Worm (Caenorhabditis elegans) whole organism, L3 larva: Measurements from ENCODE around the gene F47B7.4.
A peak's percentile ranks its signal among the peaks of the same experiment; 100 is the strongest.

Experiments
- ZK546.5 ChIP-seq: sonication (generic microtip); optimal IDR thresholded peaks from 2 replicates; lab custom pipeline; 2017; ENCODE audit warnings: missing biosample characterization, missing genetic modification characterization
- aly-2 ChIP-seq: fragments of 150-350 bp; optimal IDR thresholded peaks from 2 replicates; lab custom pipeline; 2014; ENCODE audit warnings: missing biosample characterization, missing genetic modification characterization
- ama-1 ChIP-seq: fragments of 150-350 bp; optimal IDR thresholded peaks from 2 replicates; lab custom pipeline; 2018
- ceh-16 ChIP-seq: sonication (generic microtip); optimal IDR thresholded peaks from 2 replicates; lab custom pipeline; 2017; ENCODE audit warnings: missing biosample characterization, missing genetic modification characterization
- ceh-28 ChIP-seq: fragments of 150-350 bp; optimal IDR thresholded peaks from 2 replicates; lab custom pipeline; 2014; ENCODE audit warnings: missing biosample characterization, missing genetic modification reagents, missing genetic modification characterization
- ceh-82 ChIP-seq: fragments of 150-350 bp; optimal IDR thresholded peaks from 2 replicates; lab custom pipeline; 2014; ENCODE audit warnings: missing biosample characterization, missing genetic modification characterization
- ceh-9 ChIP-seq: sonication (generic microtip); optimal IDR thresholded peaks from 2 replicates; lab custom pipeline; 2018; ENCODE audit warnings: missing biosample characterization, missing genetic modification characterization
- daf-12 ChIP-seq: fragments of 150-350 bp; optimal IDR thresholded peaks from 2 replicates; lab custom pipeline; 2014; ENCODE audit warnings: missing biosample characterization, missing genetic modification reagents, missing genetic modification characterization
- egl-27 ChIP-seq: sonication (generic microtip); optimal IDR thresholded peaks from 4 replicates; lab custom pipeline; 2017; ENCODE audit warnings: missing biosample characterization, missing genetic modification reagents, missing genetic modification characterization
- egl-5 ChIP-seq: fragments of 150-350 bp; optimal IDR thresholded peaks from 2 replicates; lab custom pipeline; 2017; ENCODE audit warnings: missing biosample characterization, missing genetic modification reagents, missing genetic modification characterization, inconsistent platforms
- elt-1 ChIP-seq: fragments of 150-350 bp; optimal IDR thresholded peaks from 2 replicates; lab custom pipeline; 2014; ENCODE audit warnings: missing biosample characterization, missing genetic modification characterization
- elt-2 ChIP-seq: sonication (generic microtip); optimal IDR thresholded peaks from 2 replicates; lab custom pipeline; 2016; ENCODE audit warnings: missing genetic modification reagents, mild to moderate bottlenecking, missing genetic modification characterization, missing compliant biosample characterization
- fkh-10 ChIP-seq: sonication (generic microtip); optimal IDR thresholded peaks from 2 replicates; lab custom pipeline; 2017; ENCODE audit warnings: missing biosample characterization, missing genetic modification reagents, missing genetic modification characterization
- fkh-2 ChIP-seq: fragments of 150-350 bp; optimal IDR thresholded peaks from 2 replicates; lab custom pipeline; 2014; ENCODE audit warnings: missing biosample characterization, missing genetic modification reagents, missing genetic modification characterization
- fos-1 ChIP-seq: fragments of 150-350 bp; optimal IDR thresholded peaks from 2 replicates; lab custom pipeline; 2014; ENCODE audit warnings: missing biosample characterization, missing genetic modification characterization
- hmg-11 ChIP-seq: sonication (generic microtip); optimal IDR thresholded peaks from 2 replicates; lab custom pipeline; 2016; ENCODE audit warnings: missing genetic modification characterization, missing compliant biosample characterization
- jun-1 ChIP-seq: fragments of 150-350 bp; optimal IDR thresholded peaks from 2 replicates; lab custom pipeline; 2014; ENCODE audit warnings: missing biosample characterization, missing genetic modification reagents, missing genetic modification characterization
- lin-15B ChIP-seq: fragments of 150-350 bp; optimal IDR thresholded peaks from 2 replicates; lab custom pipeline; 2014; ENCODE audit warnings: missing biosample characterization, missing genetic modification characterization
- lin-39 ChIP-seq: fragments of 150-350 bp; optimal IDR thresholded peaks from 2 replicates; lab custom pipeline; 2018; ENCODE audit warnings: missing biosample characterization, missing genetic modification reagents, missing genetic modification characterization
- lsy-12 ChIP-seq: sonication (generic microtip); optimal IDR thresholded peaks from 2 replicates; lab custom pipeline; 2016; ENCODE audit warnings: mild to moderate bottlenecking, missing genetic modification characterization, missing compliant biosample characterization
- mdl-1 ChIP-seq: fragments of 150-350 bp; optimal IDR thresholded peaks from 2 replicates; lab custom pipeline; 2014; ENCODE audit warnings: missing biosample characterization, missing genetic modification characterization
- mml-1 ChIP-seq: fragments of 150-350 bp; sonication (generic microtip); optimal IDR thresholded peaks from 3 replicates; lab custom pipeline; 2014; ENCODE audit warnings: missing biosample characterization, missing genetic modification characterization
- nfya-1 ChIP-seq: sonication (generic microtip); optimal IDR thresholded peaks from 2 replicates; lab custom pipeline; 2017; ENCODE audit warnings: missing genetic modification characterization, mild to moderate bottlenecking, missing compliant biosample characterization, antibody characterized with exemption, moderate library complexity; ENCODE audit not compliant: insufficient read depth
- nhr-12 ChIP-seq: fragments of 150-350 bp; optimal IDR thresholded peaks from 2 replicates; lab custom pipeline; 2014; ENCODE audit warnings: missing biosample characterization, missing genetic modification characterization
- nhr-23 ChIP-seq: fragments of 150-350 bp; optimal IDR thresholded peaks from 2 replicates; lab custom pipeline; 2014; ENCODE audit warnings: missing biosample characterization, missing genetic modification reagents, missing genetic modification characterization
- nhr-237 ChIP-seq: fragments of 150-350 bp; optimal IDR thresholded peaks from 2 replicates; lab custom pipeline; 2014; ENCODE audit warnings: missing biosample characterization, missing genetic modification characterization
- nhr-25 ChIP-seq: sonication (generic microtip); optimal IDR thresholded peaks from 2 replicates; lab custom pipeline; 2017; ENCODE audit warnings: missing biosample characterization, missing genetic modification characterization
- nhr-28 ChIP-seq: fragments of 150-350 bp; optimal IDR thresholded peaks from 2 replicates; lab custom pipeline; 2014; ENCODE audit warnings: missing biosample characterization, missing genetic modification characterization
- nhr-43 ChIP-seq: sonication (generic microtip); optimal IDR thresholded peaks from 2 replicates; lab custom pipeline; 2016; ENCODE audit warnings: mild to moderate bottlenecking, missing genetic modification characterization, missing compliant biosample characterization; ENCODE audit not compliant: poor library complexity, severe bottlenecking
- nhr-67 ChIP-seq: fragments of 150-350 bp; optimal IDR thresholded peaks from 2 replicates; lab custom pipeline; 2014; ENCODE audit warnings: missing biosample characterization, missing genetic modification characterization
- nhr-76 ChIP-seq: fragments of 150-350 bp; sonication (generic microtip); optimal IDR thresholded peaks from 5 replicates; lab custom pipeline; 2014; ENCODE audit warnings: missing biosample characterization, missing genetic modification characterization
- nhr-77 ChIP-seq: fragments of 150-350 bp; optimal IDR thresholded peaks from 2 replicates; lab custom pipeline; 2014; ENCODE audit warnings: missing biosample characterization, missing genetic modification characterization
- pha-4 ChIP-seq: fragments of 150-350 bp; optimal IDR thresholded peaks from 2 replicates; lab custom pipeline; 2014; ENCODE audit warnings: missing biosample characterization, missing genetic modification reagents, missing genetic modification characterization
- pqm-1 ChIP-seq: fragments of 150-350 bp; optimal IDR thresholded peaks from 2 replicates; lab custom pipeline; 2017; ENCODE audit warnings: missing biosample characterization, missing genetic modification characterization, inconsistent platforms
- sea-2 ChIP-seq: fragments of 150-350 bp; sonication (generic microtip); optimal IDR thresholded peaks from 4 replicates; lab custom pipeline; 2014; ENCODE audit warnings: missing biosample characterization, missing genetic modification reagents, missing genetic modification characterization
- skn-1 ChIP-seq: fragments of 150-350 bp; optimal IDR thresholded peaks from 2 replicates; lab custom pipeline; 2014; ENCODE audit warnings: missing biosample characterization, missing genetic modification characterization
- snpc-4 ChIP-seq: fragments of 150-350 bp; optimal IDR thresholded peaks from 2 replicates; lab custom pipeline; 2014; ENCODE audit warnings: missing biosample characterization, missing genetic modification characterization
- tbx-2 ChIP-seq: sonication (generic microtip); optimal IDR thresholded peaks from 2 replicates; lab custom pipeline; 2016; ENCODE audit warnings: mild to moderate bottlenecking, missing genetic modification characterization, missing compliant biosample characterization
- unc-39 ChIP-seq: sonication (generic microtip); optimal IDR thresholded peaks from 4 replicates; lab custom pipeline; 2017; ENCODE audit warnings: missing biosample characterization, missing genetic modification characterization
- unc-62 ChIP-seq: fragments of 150-350 bp; sonication (generic microtip); optimal IDR thresholded peaks from 4 replicates; lab custom pipeline; 2014; ENCODE audit warnings: missing biosample characterization, missing genetic modification reagents, missing genetic modification characterization
- zag-1 ChIP-seq: fragments of 150-350 bp; optimal IDR thresholded peaks from 2 replicates; lab custom pipeline; 2014; ENCODE audit warnings: missing biosample characterization, missing genetic modification characterization
- ztf-4 ChIP-seq: fragments of 150-350 bp; optimal IDR thresholded peaks from 2 replicates; lab custom pipeline; 2014; ENCODE audit warnings: missing biosample characterization, missing genetic modification characterization

F47B7.4 gene

ce11 chrX:3787431-3788076, 21.1 kb upstream of the F47B7.4 start, which contains the start of gene pmpl-1:
Gene pmpl-1, plus strand, starts transcription at chrX:3788026.
- TF ChIP-seq mml-1 (tag; lab: Kevin White, UChicago) = no peak
- no peak for TF ChIP-seq nhr-12
- no peak for TF ChIP-seq nhr-28 (tag; lab: Kevin White, UChicago)
- peak; percentile 95 for TF ChIP-seq nhr-25 (tag; lab: Kevin White, UChicago)
- peak; percentile 57 for TF ChIP-seq ama-1 (lab: Kevin White, UChicago)
- TF ChIP-seq sea-2 (GFP tag; lab: Kevin White, UChicago) = no peak
- no peak for TF ChIP-seq snpc-4
- TF ChIP-seq elt-2 (tag; lab: Kevin White, UChicago) = no peak
- no peak for TF ChIP-seq hmg-11 (tag; lab: Kevin White, UChicago)
- peak; percentile 57 for TF ChIP-seq mdl-1 (tag; lab: Kevin White, UChicago)
- no peak for TF ChIP-seq ZK546.5 (tag; lab: Kevin White, UChicago)
- TF ChIP-seq unc-39 (tag; lab: Kevin White, UChicago) = no peak
- peak; percentile 58 for TF ChIP-seq lin-39 (tag; lab: Kevin White, UChicago)
- no peak for TF ChIP-seq aly-2 (tag; lab: Kevin White, UChicago)
- no peak for TF ChIP-seq nhr-77 (tag; lab: Kevin White, UChicago)
- no peak for TF ChIP-seq unc-62 (GFP tag; lab: Kevin White, UChicago)
- no peak for TF ChIP-seq ceh-9 (tag; lab: Kevin White, UChicago)
- TF ChIP-seq egl-5 = no peak
- TF ChIP-seq nhr-23 (tag; lab: Kevin White, UChicago) = peak; percentile 58
- no peak for TF ChIP-seq elt-1 (tag; lab: Kevin White, UChicago)
- peak; percentile 26 for TF ChIP-seq nfya-1
- TF ChIP-seq jun-1 (tag; lab: Kevin White, UChicago) = peak; percentile 12
- peak; percentile 56 for TF ChIP-seq ceh-28
- no peak for TF ChIP-seq skn-1
- TF ChIP-seq pqm-1 (tag; lab: Kevin White, UChicago) = no peak
- TF ChIP-seq nhr-237 = no peak
- TF ChIP-seq tbx-2 (tag; lab: Kevin White, UChicago) = no peak
- TF ChIP-seq nhr-67 (tag; lab: Kevin White, UChicago) = no peak
- no peak for TF ChIP-seq ceh-82 (tag; lab: Kevin White, UChicago)
- no peak for TF ChIP-seq ceh-16 (tag; lab: Kevin White, UChicago)
- TF ChIP-seq nhr-76 (tag; lab: Kevin White, UChicago) = no peak
- TF ChIP-seq nhr-43 = peak; percentile 55
- peak; percentile 2 for TF ChIP-seq egl-27 (tag; lab: Kevin White, UChicago)
- no peak for TF ChIP-seq zag-1 (tag; lab: Kevin White, UChicago)
- TF ChIP-seq pha-4 (tag; lab: Kevin White, UChicago) = peak; percentile 31
- TF ChIP-seq daf-12 = no peak
- TF ChIP-seq lsy-12 = peak; percentile 36
- no peak for TF ChIP-seq ztf-4 (tag; lab: Kevin White, UChicago)
- no peak for TF ChIP-seq fkh-10 (GFP tag; lab: Kevin White, UChicago)

ce11 chrX:3785111-3785808, 18.8 kb upstream of the F47B7.4 start:
- TF ChIP-seq ztf-4 (tag; lab: Kevin White, UChicago) = no peak
- no peak for TF ChIP-seq nfya-1
- TF ChIP-seq nhr-43 = no peak
- TF ChIP-seq pha-4 (tag; lab: Kevin White, UChicago) = peak; percentile 53
- no peak for TF ChIP-seq fos-1 (tag; lab: Kevin White, UChicago)
- no peak for TF ChIP-seq nhr-25 (tag; lab: Kevin White, UChicago)
- no peak for TF ChIP-seq nhr-77 (tag; lab: Kevin White, UChicago)
- no peak for TF ChIP-seq elt-1 (tag; lab: Kevin White, UChicago)
- no peak for TF ChIP-seq skn-1
- no peak for TF ChIP-seq lin-15B (tag; lab: Kevin White, UChicago)
- no peak for TF ChIP-seq fkh-2 (tag; lab: Kevin White, UChicago)
- no peak for TF ChIP-seq nhr-67 (tag; lab: Kevin White, UChicago)
- peak; percentile 34 for TF ChIP-seq elt-2 (tag; lab: Kevin White, UChicago)
